Fruit fly (Drosophila melanogaster): ENCODE results near the gene CG8927.

Gene CG8927

DNA sequence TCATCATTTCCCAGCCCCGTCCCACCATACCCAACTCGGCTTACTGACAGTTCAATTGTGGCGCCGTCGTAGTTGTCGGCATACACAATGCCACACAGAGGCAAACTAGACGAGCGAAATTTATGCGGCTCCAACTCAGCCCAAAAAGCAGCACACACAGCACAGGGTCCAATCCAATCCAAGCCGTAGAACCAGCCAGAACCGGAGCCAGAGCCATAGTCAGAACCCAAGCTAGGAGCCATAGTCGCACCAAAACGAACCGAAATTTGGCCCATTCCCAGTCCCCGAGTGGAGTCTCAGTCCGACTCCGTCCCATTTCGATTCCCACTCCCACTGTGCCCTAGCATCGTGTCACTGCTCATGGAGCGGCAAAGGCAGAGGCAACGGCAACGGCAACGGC, 40.0 kb downstream of the CG8927 start:
- no peak for TF ChIP-seq CrebA (GFP tag; optimal IDR thresholded peaks at IDR 0.05; ENCODE audit: borderline replicate concordance)
- no peak for TF ChIP-seq Hnf4 (GFP tag; optimal IDR thresholded peaks at IDR 0.05)
- no peak for TF ChIP-seq jim (GFP tag; optimal IDR thresholded peaks at IDR 0.05)

DNA sequence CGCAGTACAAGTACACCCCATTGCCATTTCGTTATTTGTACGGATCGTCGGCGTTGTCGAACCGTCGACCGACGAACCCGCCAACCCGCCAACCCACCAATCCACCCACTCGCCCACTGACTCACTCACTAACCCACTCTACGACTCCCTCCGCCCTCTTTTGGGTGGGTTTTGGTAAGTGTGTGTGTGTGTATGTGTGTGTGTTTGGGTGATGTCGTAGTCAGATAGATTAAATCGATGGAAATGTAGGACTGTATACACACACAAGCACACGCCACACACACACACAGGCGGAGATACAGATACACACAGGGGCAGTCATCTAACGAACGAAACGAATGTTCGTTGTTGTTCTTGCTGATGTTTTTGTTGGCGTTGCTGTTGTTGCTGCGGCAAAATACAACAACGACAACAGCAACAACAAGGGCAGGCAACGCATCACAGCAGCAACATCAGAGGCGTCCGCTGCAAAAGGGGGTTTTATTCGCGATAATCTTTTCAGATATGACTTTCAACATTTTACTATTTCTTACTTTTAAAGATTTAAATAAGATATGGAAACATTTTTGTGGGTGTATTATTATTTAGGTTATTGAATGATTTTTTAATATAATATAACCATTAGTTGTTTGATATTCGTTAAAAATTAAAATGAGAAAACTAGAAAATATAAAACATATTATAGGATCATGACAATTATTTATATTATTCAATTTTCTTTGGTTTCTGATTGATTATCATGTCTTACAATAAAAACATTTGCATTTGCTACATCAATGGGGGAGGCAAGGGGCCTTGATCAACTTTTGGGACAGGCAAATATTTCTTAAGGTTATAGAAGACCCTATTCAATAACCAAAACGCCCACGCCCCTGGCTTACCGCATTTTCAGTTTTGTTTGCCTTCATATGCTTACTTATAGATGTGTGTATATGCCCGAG, 40.8 kb downstream of the CG8927 start:
- TF ChIP-seq Hr78 (GFP tag; optimal IDR thresholded peaks at IDR 0.05) (no peak), rgr (GFP tag; optimal IDR thresholded peaks at IDR 0.05) (peak; percentile 80), N (GFP tag; optimal IDR thresholded peaks at IDR 0.05) (peak; percentile 14), usp (GFP tag; optimal IDR thresholded peaks at IDR 0.05) (no peak), Jra (GFP tag; optimal IDR thresholded peaks at IDR 0.05) (no peak), pan (optimal IDR thresholded peaks at IDR 0.05) (no peak), jim (GFP tag; optimal IDR thresholded peaks at IDR 0.05) (no peak), Rel (GFP tag; optimal IDR thresholded peaks at IDR 0.05) (no peak), Rel (tag; optimal IDR thresholded peaks at IDR 0.05) (no peak), Hr83 (GFP tag; optimal IDR thresholded peaks at IDR 0.05; ENCODE audit: poor library complexity, severe bottlenecking) (peak; percentile 36), foxo (GFP tag; optimal IDR thresholded peaks at IDR 0.05) (peak in 1 of 2 experiments; percentile 83), Dfd (GFP tag; optimal IDR thresholded peaks at IDR 0.05) (peak; percentile 74), lola (GFP tag; optimal IDR thresholded peaks at IDR 0.05) (no peak), h (GFP tag; optimal IDR thresholded peaks at IDR 0.05) (peak; percentile 47), Vsx2 (GFP tag; optimal IDR thresholded peaks at IDR 0.05; ENCODE audit: partially characterized antibody) (no peak), br (GFP tag; optimal IDR thresholded peaks at IDR 0.05) (peak; percentile 37), Myc (optimal IDR thresholded peaks at IDR 0.05) (no peak), dl (GFP tag; optimal IDR thresholded peaks at IDR 0.05; ENCODE audit: insufficient read depth in 1 of 2, partially characterized antibody in 2 of 2) (no peak), fru (GFP tag; optimal IDR thresholded peaks at IDR 0.05) (peak; percentile 34), sage (GFP tag; optimal IDR thresholded peaks at IDR 0.05) (no peak), Dif (GFP tag; optimal IDR thresholded peaks at IDR 0.05; ENCODE audit: partially characterized antibody) (no peak), CrebA (GFP tag; optimal IDR thresholded peaks at IDR 0.05; ENCODE audit: borderline replicate concordance) (no peak), ey (GFP tag; optimal IDR thresholded peaks at IDR 0.05) (peak; percentile 33), brk (GFP tag; optimal IDR thresholded peaks at IDR 0.05) (no peak), CG32264 (GFP tag; optimal IDR thresholded peaks at IDR 0.05) (no peak), dmrt93B (GFP tag; optimal IDR thresholded peaks at IDR 0.05) (peak; percentile 85), CG9705 (GFP tag; optimal IDR thresholded peaks at IDR 0.05) (peak; percentile 23), GATAd (GFP tag; optimal IDR thresholded peaks at IDR 0.05) (no peak), sv (GFP tag; optimal IDR thresholded peaks at IDR 0.05) (peak; percentile 67), Mio (GFP tag; optimal IDR thresholded peaks at IDR 0.05) (no peak), Abd-B (GFP tag; optimal IDR thresholded peaks at IDR 0.05) (no peak), dsf (GFP tag; optimal IDR thresholded peaks at IDR 0.05; ENCODE audit: borderline replicate concordance) (no peak), Hnf4 (GFP tag; optimal IDR thresholded peaks at IDR 0.05) (no peak), woc (GFP tag; optimal IDR thresholded peaks at IDR 0.05) (peak; percentile 7), psq (GFP tag; optimal IDR thresholded peaks at IDR 0.05) (peak; percentile 89), OdsH (GFP tag; optimal IDR thresholded peaks at IDR 0.05) (peak; percentile 76), Sp1 (GFP tag; optimal IDR thresholded peaks at IDR 0.05) (peak; percentile 90), HLH106 (tag; optimal IDR thresholded peaks at IDR 0.05) (peak; percentile 85), tai (GFP tag; optimal IDR thresholded peaks at IDR 0.05) (no peak)

All from whole organism, wandering third instar larva.